Worm (Caenorhabditis elegans) whole organism, late embryonic: ENCODE measurements around the gene C56A3.8.

Source experiments
- C08G9.2 ChIP-seq: sonication (generic microtip); optimal IDR thresholded peaks from 2 replicates; lab custom pipeline; 2016; ENCODE audit warnings: mild to moderate bottlenecking, missing genetic modification characterization, moderate library complexity, missing compliant biosample characterization
- C38D4.7 ChIP-seq: fragments of 200-800 bp; sonication (Bioruptor generic); optimal IDR thresholded peaks from 2 replicates; lab custom pipeline; 2018; ENCODE audit warnings: mild to moderate bottlenecking, missing genetic modification characterization, moderate library complexity, missing compliant biosample characterization
- K09A11.1 ChIP-seq: sonication (generic microtip); optimal IDR thresholded peaks from 2 replicates; lab custom pipeline; 2017; ENCODE audit warnings: antibody characterized with exemption, mild to moderate bottlenecking, missing genetic modification characterization, missing compliant biosample characterization; ENCODE audit not compliant: insufficient read depth
- ahr-1 ChIP-seq: sonication (generic microtip); optimal IDR thresholded peaks from 2 replicates; lab custom pipeline; 2016; ENCODE audit warnings: missing genetic modification characterization, missing compliant biosample characterization
- ceh-18 ChIP-seq: sonication (generic microtip); optimal IDR thresholded peaks from 2 replicates; lab custom pipeline; 2016; ENCODE audit warnings: missing genetic modification characterization, missing compliant biosample characterization
- ceh-2 ChIP-seq: sonication (generic microtip); optimal IDR thresholded peaks from 2 replicates; lab custom pipeline; 2016; ENCODE audit warnings: missing genotype, missing genetic modification characterization, missing compliant biosample characterization
- ceh-48 ChIP-seq: sonication (generic microtip); optimal IDR thresholded peaks from 2 replicates; lab custom pipeline; 2016; ENCODE audit warnings: missing genetic modification characterization, inconsistent platforms, missing compliant biosample characterization
- dve-1 ChIP-seq: sonication (generic microtip); optimal IDR thresholded peaks from 2 replicates; lab custom pipeline; 2017; ENCODE audit warnings: antibody characterized with exemption, mild to moderate bottlenecking, missing genetic modification characterization, missing compliant biosample characterization
- ets-4 ChIP-seq: sonication (generic microtip); optimal IDR thresholded peaks from 2 replicates; lab custom pipeline; 2016; ENCODE audit warnings: missing genetic modification characterization, missing compliant biosample characterization
- eyg-1 ChIP-seq: sonication (generic microtip); optimal IDR thresholded peaks from 2 replicates; lab custom pipeline; 2016; ENCODE audit warnings: missing genotype, missing genetic modification characterization, missing compliant biosample characterization
- fax-1 ChIP-seq: sonication (generic microtip); optimal IDR thresholded peaks from 2 replicates; lab custom pipeline; 2016; ENCODE audit warnings: missing genotype, missing genetic modification characterization, missing compliant biosample characterization
- fkh-10 ChIP-seq: fragments of 150-350 bp; optimal IDR thresholded peaks from 2 replicates; lab custom pipeline; 2014; ENCODE audit warnings: missing biosample characterization, missing genetic modification reagents, missing genetic modification characterization
- gmeb-2 ChIP-seq: sonication (generic microtip); optimal IDR thresholded peaks from 2 replicates; lab custom pipeline; 2016; ENCODE audit warnings: missing genetic modification characterization, inconsistent platforms, missing compliant biosample characterization
- hlh-13 ChIP-seq: fragments of 200-800 bp; sonication (Bioruptor generic); optimal IDR thresholded peaks from 2 replicates; lab custom pipeline; 2018; ENCODE audit warnings: mild to moderate bottlenecking, missing genetic modification characterization, missing compliant biosample characterization
- hlh-15 ChIP-seq: sonication (generic microtip); optimal IDR thresholded peaks from 2 replicates; lab custom pipeline; 2016; ENCODE audit warnings: missing genetic modification characterization, missing compliant biosample characterization
- hlh-30 ChIP-seq: sonication (generic microtip); optimal IDR thresholded peaks from 2 replicates; lab custom pipeline; 2017; ENCODE audit warnings: antibody characterized with exemption, missing genetic modification characterization, missing compliant biosample characterization; ENCODE audit not compliant: insufficient read depth
- lim-6 ChIP-seq: sonication (generic microtip); optimal IDR thresholded peaks from 2 replicates; lab custom pipeline; 2016; ENCODE audit warnings: missing genetic modification characterization, missing compliant biosample characterization
- madf-2 ChIP-seq: sonication (generic microtip); optimal IDR thresholded peaks from 2 replicates; lab custom pipeline; 2017; ENCODE audit warnings: missing genetic modification characterization, missing compliant biosample characterization
- mec-3 ChIP-seq: sonication (generic microtip); optimal IDR thresholded peaks from 2 replicates; lab custom pipeline; 2016; ENCODE audit warnings: borderline replicate concordance, missing genetic modification characterization, missing compliant biosample characterization
- nfya-1 ChIP-seq: sonication (generic microtip); optimal IDR thresholded peaks from 2 replicates; lab custom pipeline; 2017; ENCODE audit warnings: missing genetic modification characterization, mild to moderate bottlenecking, missing compliant biosample characterization, antibody characterized with exemption, moderate library complexity
- nhr-232 ChIP-seq: sonication (generic microtip); optimal IDR thresholded peaks from 2 replicates; lab custom pipeline; 2016; ENCODE audit warnings: missing genetic modification characterization, missing compliant biosample characterization
- pag-3 ChIP-seq: sonication (generic microtip); optimal IDR thresholded peaks from 2 replicates; lab custom pipeline; 2016; ENCODE audit warnings: missing compliant biosample characterization, missing genetic modification characterization, borderline replicate concordance
- pha-2 ChIP-seq: sonication (generic microtip); optimal IDR thresholded peaks from 2 replicates; lab custom pipeline; 2017; ENCODE audit warnings: mild to moderate bottlenecking, missing genetic modification characterization, missing compliant biosample characterization
- pha-4 ChIP-seq: fragments of 150-350 bp; optimal IDR thresholded peaks from 2 replicates; lab custom pipeline; 2018; ENCODE audit warnings: missing biosample characterization, missing genetic modification reagents, missing genetic modification characterization
- pqm-1 ChIP-seq: sonication (generic microtip); optimal IDR thresholded peaks from 2 replicates; lab custom pipeline; 2016; ENCODE audit warnings: missing genetic modification characterization, missing compliant biosample characterization
- rnt-1 ChIP-seq: sonication (generic microtip); optimal IDR thresholded peaks from 2 replicates; lab custom pipeline; 2016; ENCODE audit warnings: missing genetic modification characterization, missing compliant biosample characterization
- sdc-2 ChIP-seq: sonication (generic microtip); optimal IDR thresholded peaks from 2 replicates; lab custom pipeline; 2016; ENCODE audit warnings: missing genotype, missing genetic modification characterization, missing compliant biosample characterization
- sox-4 ChIP-seq: sonication (generic microtip); optimal IDR thresholded peaks from 2 replicates; lab custom pipeline; 2017; ENCODE audit warnings: mild to moderate bottlenecking, missing genetic modification characterization, inconsistent platforms, missing compliant biosample characterization
- unc-42 ChIP-seq: sonication (generic microtip); optimal IDR thresholded peaks from 2 replicates; lab custom pipeline; 2016; ENCODE audit warnings: missing genotype, missing genetic modification characterization, missing compliant biosample characterization
- unc-55 ChIP-seq: sonication (generic microtip); optimal IDR thresholded peaks from 2 replicates; lab custom pipeline; 2017; ENCODE audit warnings: missing biosample characterization, missing genetic modification reagents, missing genetic modification characterization
- unc-86 ChIP-seq: sonication (generic microtip); optimal IDR thresholded peaks from 2 replicates; lab custom pipeline; 2016; ENCODE audit warnings: missing genetic modification characterization, missing compliant biosample characterization

The C56A3.8 gene

ce11 chrV:13584484-13584883 is 24.4 kb downstream of the C56A3.8 start, which contains the start of gene F53F4.1:
Gene F53F4.1, plus strand, starts transcription at chrV:13584784.
- TF ChIP-seq eyg-1 (tag; lab: Kevin White, UChicago) (no peak), dve-1 (tag; lab: Kevin White, UChicago) (no peak), unc-86 (tag; lab: Kevin White, UChicago) (no peak), K09A11.1 (no peak), rnt-1 (tag; lab: Kevin White, UChicago) (no peak), ceh-48 (no peak)
- TF ChIP-seq, all 69 proteins: peak for 0

ce11 chrV:13587902-13588301 is 27.8 kb downstream of the C56A3.8 start, which contains the start of gene F53F4.17:
Gene F53F4.17, plus strand, starts transcription at chrV:13588202.
- no peak for TF ChIP-seq fax-1 (tag; lab: Kevin White, UChicago)
- TF ChIP-seq fkh-10 (GFP tag; lab: Kevin White, UChicago), result no peak
- no peak for TF ChIP-seq hlh-13 (GFP tag; lab: Kevin White, UChicago)
- no peak for TF ChIP-seq ceh-48

DNA sequence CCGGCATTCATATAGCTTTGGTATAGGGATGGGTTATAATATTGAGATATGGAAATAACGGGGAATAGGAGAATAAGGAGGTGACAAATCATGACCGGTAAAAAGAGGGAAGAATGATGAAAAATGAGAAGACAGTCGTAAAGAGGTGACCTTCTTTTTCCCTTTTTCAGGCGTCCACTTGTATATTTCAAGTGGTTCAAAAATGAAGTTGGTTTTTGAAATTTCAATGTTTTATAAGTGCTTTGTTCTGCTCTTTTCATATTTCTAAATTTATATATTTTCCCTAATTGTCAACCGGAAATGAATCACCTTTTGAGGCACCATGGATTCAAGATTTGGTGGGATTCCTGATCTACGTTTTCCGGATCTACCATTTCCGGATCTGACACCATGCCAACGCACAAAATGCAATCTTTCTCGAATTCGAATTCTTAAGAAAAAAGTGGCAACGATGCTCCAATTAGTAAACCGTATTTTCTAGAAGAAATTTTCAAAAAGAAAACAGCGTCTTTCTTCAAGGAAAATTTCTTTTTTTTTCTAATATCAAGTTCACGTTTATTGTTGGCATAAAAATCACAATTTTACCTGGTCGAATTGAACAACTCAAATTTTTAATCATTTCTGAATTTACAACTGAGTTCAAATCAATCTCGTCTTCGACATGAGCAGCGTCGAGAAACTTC is 29.6 kb downstream of the C56A3.8 start, which contains the start of the genes F53F4.2 and F53F4.18:
Gene F53F4.2, minus strand, starts transcription at position 101 of the 683 bp plus-strand sequence.
Gene F53F4.18, plus strand, starts transcription at position 633 of the 683 bp plus-strand sequence.
- TF ChIP-seq mec-3 (no peak), dve-1 (tag; lab: Kevin White, UChicago) (no peak), unc-42 (tag; lab: Kevin White, UChicago) (no peak), sox-4 (no peak), pqm-1 (no peak), pha-2 (tag; lab: Kevin White, UChicago) (no peak), C38D4.7 (GFP tag; lab: Kevin White, UChicago) (no peak), lim-6 (no peak), ceh-2 (tag; lab: Kevin White, UChicago) (no peak), fax-1 (tag; lab: Kevin White, UChicago) (no peak)
- TF ChIP-seq, all 69 proteins: peak for 0

ce11 chrV:13591504-13592174 is 31.6 kb downstream of the C56A3.8 start, which contains the start of gene tbcb-1:
Gene tbcb-1, plus strand, starts transcription at chrV:13592124.
- TF ChIP-seq mec-3, result no peak
- TF ChIP-seq hlh-30, result no peak
- TF ChIP-seq pqm-1, result no peak
- no peak for TF ChIP-seq fax-1 (tag; lab: Kevin White, UChicago)
- no peak for TF ChIP-seq madf-2 (tag; lab: Kevin White, UChicago)

DNA sequence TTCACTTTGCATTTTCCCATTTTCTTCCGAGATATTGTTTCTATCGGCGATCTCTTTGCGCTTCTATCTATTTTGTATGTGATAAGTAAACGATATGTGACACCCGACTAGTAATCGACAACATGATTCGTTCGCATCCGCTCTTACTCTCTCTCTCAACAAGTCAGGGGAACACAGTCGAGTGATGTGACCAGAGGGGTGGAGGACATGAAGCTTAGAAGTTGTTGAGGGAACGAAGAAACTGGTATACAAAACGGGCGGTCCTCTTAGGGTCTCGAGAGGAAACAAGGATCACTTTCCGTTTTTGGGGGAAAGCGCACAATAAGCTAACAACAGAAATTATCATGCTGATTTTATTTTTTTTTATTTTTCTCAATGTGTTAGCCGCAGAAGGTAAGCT is 33.0 kb downstream of the C56A3.8 start, which contains the start of gene F53F4.4:
Gene F53F4.4, plus strand, starts transcription at position 301 of the 400 bp plus-strand sequence.
- TF ChIP-seq gmeb-2 (tag; lab: Kevin White, UChicago) (no peak), ets-4 (tag; lab: Kevin White, UChicago) (no peak), eyg-1 (tag; lab: Kevin White, UChicago) (no peak), ceh-18 (no peak), K09A11.1 (no peak)

DNA sequence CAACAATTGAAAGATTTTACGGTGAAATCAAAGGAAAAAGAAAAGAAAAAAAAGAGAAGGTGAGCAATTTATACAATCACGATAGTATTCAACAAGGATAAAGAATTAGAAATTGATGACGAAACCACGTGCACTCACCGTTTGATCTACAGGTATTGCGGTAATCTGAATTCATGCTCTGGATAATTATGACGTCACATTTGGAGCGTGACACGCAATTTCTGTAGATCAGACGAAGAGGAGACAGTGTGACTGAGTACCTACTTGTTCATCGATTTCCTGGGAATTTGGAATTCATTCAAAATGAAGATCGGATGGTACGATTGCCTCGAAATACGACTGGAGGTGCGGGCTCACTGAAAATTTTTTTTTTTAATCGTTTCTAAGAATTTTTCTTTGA is 38.3 kb downstream of the C56A3.8 start:
- no peak for TF ChIP-seq eyg-1 (tag; lab: Kevin White, UChicago)
- TF ChIP-seq mec-3, result no peak
- no peak for TF ChIP-seq unc-55
- TF ChIP-seq unc-42 (tag; lab: Kevin White, UChicago), result no peak
- TF ChIP-seq C08G9.2 (tag; lab: Kevin White, UChicago), result no peak
- TF ChIP-seq, all 69 proteins: peak for 0

- no peak for TF ChIP-seq pqm-1
- TF ChIP-seq C38D4.7 (GFP tag; lab: Kevin White, UChicago), result no peak
- TF ChIP-seq ahr-1 (tag; lab: Kevin White, UChicago), result no peak
- no peak for TF ChIP-seq pha-4 (tag; lab: Kevin White, UChicago)
- TF ChIP-seq sdc-2 (tag; lab: Kevin White, UChicago), result no peak
- no peak for TF ChIP-seq hlh-15 (tag; lab: Kevin White, UChicago)
- no peak for TF ChIP-seq nhr-232 (tag; lab: Kevin White, UChicago)
- no peak for TF ChIP-seq ceh-18
- TF ChIP-seq ets-4 (tag; lab: Kevin White, UChicago), result no peak
- no peak for TF ChIP-seq unc-55
- no peak for TF ChIP-seq unc-86 (tag; lab: Kevin White, UChicago)
- TF ChIP-seq pag-3 (tag; lab: Kevin White, UChicago), result no peak
- TF ChIP-seq nfya-1 (tag; lab: Kevin White, UChicago), result no peak
- TF ChIP-seq K09A11.1, result no peak
Measured at ce11 chrV:13600882-13601281, 40.8 kb downstream of the C56A3.8 start, which contains the start of gene rdy-2. Gene rdy-2, minus strand, starts transcription at chrV:13600982.
